Fruit fly (Drosophila melanogaster) whole organism, embryonic: ENCODE data around the gene CG31867.

Source experiments
- CG10147 ChIP-seq: fragments of 200-800 bp; sonication (Bioruptor generic); optimal IDR thresholded peaks from 2 replicates; lab custom pipeline; 2019; ENCODE audit warnings: missing biosample characterization, mild to moderate bottlenecking, missing genetic modification characterization, moderate library complexity
- CG11723 ChIP-seq: fragments of 200-800 bp; sonication (Bioruptor generic); optimal IDR thresholded peaks from 2 replicates; lab custom pipeline; 2017; ENCODE audit warnings: missing biosample characterization, mild to moderate bottlenecking, missing genetic modification characterization
- CG17912 ChIP-seq: fragments of 200-800 bp; sonication (Bioruptor generic); optimal IDR thresholded peaks from 2 replicates; lab custom pipeline; 2018; ENCODE audit warnings: missing biosample characterization, mild to moderate bottlenecking, missing genetic modification characterization
- CG9215 ChIP-seq: fragments of 200-800 bp; sonication (Bioruptor generic); IDR thresholded peaks from 2 replicates; pipeline ENCODE4 v1.3.6; 2022; ENCODE audit warnings: missing biosample characterization, missing genetic modification characterization
- odd ChIP-seq: fragments of 200-800 bp; sonication (Bioruptor generic); optimal IDR thresholded peaks from 2 replicates; lab custom pipeline; 2017; ENCODE audit warnings: missing biosample characterization, mild to moderate bottlenecking, missing genetic modification characterization
- twi ChIP-seq: fragments of 200-800 bp; optimal IDR thresholded peaks from 2 replicates; lab custom pipeline; 2019; ENCODE audit warnings: missing biosample characterization, mild to moderate bottlenecking, missing genetic modification characterization, moderate library complexity

dm6 chr2L:11106562-11106962, 38.7 kb downstream of the CG31867 start, which contains the start of gene Reps:
- peak; percentile 97 for TF ChIP-seq CG11723 (GFP tag; lab: Kevin White, UChicago)
- peak; percentile 97 for TF ChIP-seq twi (tag; lab: Kevin White, UChicago)
- TF ChIP-seq CG9215 (GFP tag; lab: Robert Waterston, UW): peak; percentile 98
- TF ChIP-seq CG10147 (GFP tag; lab: Kevin White, UChicago): peak; percentile 98
- TF ChIP-seq CG17912 (GFP tag; lab: Kevin White, UChicago): peak; percentile 94
- peak; percentile 93 for TF ChIP-seq odd
